Worm (Caenorhabditis elegans) whole organism, L3 larva: Measurements from ENCODE around the gene C44B12.3.

Source experiments
- R02D3.7 ChIP-seq: fragments of 150-350 bp; optimal IDR thresholded peaks from 2 replicates; lab custom pipeline; 2014; ENCODE audit warnings: missing biosample characterization, missing genetic modification characterization
- aly-2 ChIP-seq: fragments of 150-350 bp; optimal IDR thresholded peaks from 2 replicates; lab custom pipeline; 2014; ENCODE audit warnings: missing biosample characterization, missing genetic modification characterization
- ama-1 ChIP-seq: fragments of 150-350 bp; optimal IDR thresholded peaks from 2 replicates; lab custom pipeline; 2018
- ceh-16 ChIP-seq: sonication (generic microtip); optimal IDR thresholded peaks from 2 replicates; lab custom pipeline; 2017; ENCODE audit warnings: missing biosample characterization, missing genetic modification characterization
- ceh-9 ChIP-seq: sonication (generic microtip); optimal IDR thresholded peaks from 2 replicates; lab custom pipeline; 2018; ENCODE audit warnings: missing biosample characterization, missing genetic modification characterization
- daf-12 ChIP-seq: fragments of 150-350 bp; optimal IDR thresholded peaks from 2 replicates; lab custom pipeline; 2014; ENCODE audit warnings: missing biosample characterization, missing genetic modification reagents, missing genetic modification characterization
- egl-27 ChIP-seq: sonication (generic microtip); optimal IDR thresholded peaks from 4 replicates; lab custom pipeline; 2017; ENCODE audit warnings: missing biosample characterization, missing genetic modification reagents, missing genetic modification characterization
- egl-5 ChIP-seq: fragments of 150-350 bp; optimal IDR thresholded peaks from 2 replicates; lab custom pipeline; 2017; ENCODE audit warnings: missing biosample characterization, missing genetic modification reagents, missing genetic modification characterization, inconsistent platforms
- elt-2 ChIP-seq: sonication (generic microtip); optimal IDR thresholded peaks from 2 replicates; lab custom pipeline; 2016; ENCODE audit warnings: missing genetic modification reagents, mild to moderate bottlenecking, missing genetic modification characterization, missing compliant biosample characterization
- elt-3 ChIP-seq, 3 experiments: fragments of 150-350 bp in 1 of 3; sonication (generic microtip) in 2 of 3; optimal IDR thresholded peaks; 2 replicates in 2 of 3; 4 replicates in 1 of 3; lab custom pipeline; 2014 to 2017; ENCODE audit warnings: missing biosample characterization in 3 of 3, missing genetic modification characterization in 3 of 3
- eor-1 ChIP-seq, 2 experiments: fragments of 150-350 bp; optimal IDR thresholded peaks; 2 replicates each; lab custom pipeline; 2014 to 2018; ENCODE audit warnings: missing biosample characterization in 2 of 2, missing genetic modification characterization in 2 of 2
- fkh-10 ChIP-seq: sonication (generic microtip); optimal IDR thresholded peaks from 2 replicates; lab custom pipeline; 2017; ENCODE audit warnings: missing biosample characterization, missing genetic modification reagents, missing genetic modification characterization
- fos-1 ChIP-seq: fragments of 150-350 bp; optimal IDR thresholded peaks from 2 replicates; lab custom pipeline; 2014; ENCODE audit warnings: missing biosample characterization, missing genetic modification characterization
- hmg-11 ChIP-seq: sonication (generic microtip); optimal IDR thresholded peaks from 2 replicates; lab custom pipeline; 2016; ENCODE audit warnings: missing genetic modification characterization, missing compliant biosample characterization
- jun-1 ChIP-seq: fragments of 150-350 bp; optimal IDR thresholded peaks from 2 replicates; lab custom pipeline; 2014; ENCODE audit warnings: missing biosample characterization, missing genetic modification reagents, missing genetic modification characterization
- lin-15B ChIP-seq: fragments of 150-350 bp; optimal IDR thresholded peaks from 2 replicates; lab custom pipeline; 2014; ENCODE audit warnings: missing biosample characterization, missing genetic modification characterization
- lin-39 ChIP-seq: fragments of 150-350 bp; optimal IDR thresholded peaks from 2 replicates; lab custom pipeline; 2018; ENCODE audit warnings: missing biosample characterization, missing genetic modification reagents, missing genetic modification characterization
- lsy-12 ChIP-seq: sonication (generic microtip); optimal IDR thresholded peaks from 2 replicates; lab custom pipeline; 2016; ENCODE audit warnings: mild to moderate bottlenecking, missing genetic modification characterization, missing compliant biosample characterization
- mdl-1 ChIP-seq: fragments of 150-350 bp; optimal IDR thresholded peaks from 2 replicates; lab custom pipeline; 2014; ENCODE audit warnings: missing biosample characterization, missing genetic modification characterization
- mml-1 ChIP-seq: fragments of 150-350 bp; sonication (generic microtip); optimal IDR thresholded peaks from 3 replicates; lab custom pipeline; 2014; ENCODE audit warnings: missing biosample characterization, missing genetic modification characterization
- nfya-1 ChIP-seq: sonication (generic microtip); optimal IDR thresholded peaks from 2 replicates; lab custom pipeline; 2017; ENCODE audit warnings: missing genetic modification characterization, mild to moderate bottlenecking, missing compliant biosample characterization, antibody characterized with exemption, moderate library complexity; ENCODE audit not compliant: insufficient read depth
- nhr-11 ChIP-seq: fragments of 150-350 bp; optimal IDR thresholded peaks from 2 replicates; lab custom pipeline; 2014; ENCODE audit warnings: missing biosample characterization, missing genetic modification characterization
- nhr-12 ChIP-seq: fragments of 150-350 bp; optimal IDR thresholded peaks from 2 replicates; lab custom pipeline; 2014; ENCODE audit warnings: missing biosample characterization, missing genetic modification characterization
- nhr-23 ChIP-seq: fragments of 150-350 bp; optimal IDR thresholded peaks from 2 replicates; lab custom pipeline; 2014; ENCODE audit warnings: missing biosample characterization, missing genetic modification reagents, missing genetic modification characterization
- nhr-237 ChIP-seq: fragments of 150-350 bp; optimal IDR thresholded peaks from 2 replicates; lab custom pipeline; 2014; ENCODE audit warnings: missing biosample characterization, missing genetic modification characterization
- nhr-28 ChIP-seq: fragments of 150-350 bp; optimal IDR thresholded peaks from 2 replicates; lab custom pipeline; 2014; ENCODE audit warnings: missing biosample characterization, missing genetic modification characterization
- nhr-67 ChIP-seq: fragments of 150-350 bp; optimal IDR thresholded peaks from 2 replicates; lab custom pipeline; 2014; ENCODE audit warnings: missing biosample characterization, missing genetic modification characterization
- nhr-76 ChIP-seq: fragments of 150-350 bp; sonication (generic microtip); optimal IDR thresholded peaks from 5 replicates; lab custom pipeline; 2014; ENCODE audit warnings: missing biosample characterization, missing genetic modification characterization
- pha-4 ChIP-seq: fragments of 150-350 bp; optimal IDR thresholded peaks from 2 replicates; lab custom pipeline; 2014; ENCODE audit warnings: missing biosample characterization, missing genetic modification reagents, missing genetic modification characterization
- pqm-1 ChIP-seq: fragments of 150-350 bp; optimal IDR thresholded peaks from 2 replicates; lab custom pipeline; 2017; ENCODE audit warnings: missing biosample characterization, missing genetic modification characterization, inconsistent platforms
- skn-1 ChIP-seq: fragments of 150-350 bp; optimal IDR thresholded peaks from 2 replicates; lab custom pipeline; 2014; ENCODE audit warnings: missing biosample characterization, missing genetic modification characterization
- tbx-2 ChIP-seq: sonication (generic microtip); optimal IDR thresholded peaks from 2 replicates; lab custom pipeline; 2016; ENCODE audit warnings: mild to moderate bottlenecking, missing genetic modification characterization, missing compliant biosample characterization
- zag-1 ChIP-seq: fragments of 150-350 bp; optimal IDR thresholded peaks from 2 replicates; lab custom pipeline; 2014; ENCODE audit warnings: missing biosample characterization, missing genetic modification characterization
- ztf-4 ChIP-seq: fragments of 150-350 bp; optimal IDR thresholded peaks from 2 replicates; lab custom pipeline; 2014; ENCODE audit warnings: missing biosample characterization, missing genetic modification characterization

The C44B12.3 gene

ce11 chrIV:1124741-1125140 lies 20.2 kb downstream of the C44B12.3 start, which contains the start of gene perm-4:
TSS of gene perm-4 (minus strand) at chrIV:1125107.
- TF ChIP-seq elt-3 (tag; optimal IDR thresholded peaks at IDR 0.05; lab: Kevin White, UChicago): no peak
- TF ChIP-seq egl-27: no peak
- no peak for TF ChIP-seq nhr-67
- TF ChIP-seq ama-1 (lab: Kevin White, UChicago): no peak
- TF ChIP-seq nfya-1 (tag; lab: Kevin White, UChicago): no peak
- TF ChIP-seq mdl-1: no peak

- TF ChIP-seq egl-5 (no peak), daf-12 (no peak), pha-4 (tag; lab: Kevin White, UChicago) (no peak), nhr-11 (tag; lab: Kevin White, UChicago) (no peak), lin-15B (no peak), nhr-23 (tag; lab: Kevin White, UChicago) (no peak), nhr-237 (no peak), lin-39 (tag; lab: Kevin White, UChicago) (no peak), nhr-12 (tag; lab: Kevin White, UChicago) (no peak), tbx-2 (tag; lab: Kevin White, UChicago) (no peak), mml-1 (no peak), nhr-28 (tag; lab: Kevin White, UChicago) (no peak), R02D3.7 (tag; lab: Kevin White, UChicago) (no peak), nhr-76 (no peak), ceh-16 (no peak), elt-3 (tag; optimal IDR thresholded peaks at IDR 0.05; lab: Kevin White, UChicago) (no peak), zag-1 (tag; lab: Kevin White, UChicago) (no peak), skn-1 (tag; lab: Kevin White, UChicago) (no peak), jun-1 (no peak)
These were observed 21.9 kb downstream of the C44B12.3 start, which contains the start of gene perm-2 for ce11 chrIV:1126490-1126889. TSS of gene perm-2 (plus strand) at chrIV:1126790.

DNA sequence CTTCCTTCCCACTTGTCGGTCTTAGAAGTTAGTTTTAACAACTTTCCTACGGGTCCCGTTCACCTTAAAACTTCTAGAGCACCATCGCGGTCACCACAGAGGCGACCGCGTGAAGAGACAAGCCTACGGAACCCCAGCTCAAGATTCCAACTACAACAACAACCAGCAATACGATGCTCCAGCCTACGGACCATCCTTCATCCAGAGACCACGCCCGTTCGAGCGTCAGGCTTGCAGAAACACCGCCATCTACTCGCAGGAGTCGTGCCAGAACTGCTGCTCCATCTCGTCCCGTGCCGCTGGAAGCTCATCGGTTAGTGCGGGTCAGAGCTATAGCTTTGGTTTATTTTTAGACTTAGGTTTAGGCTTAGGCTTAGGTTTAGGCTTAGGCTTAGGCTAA lies 23.3 kb downstream of the C44B12.3 start:
- no peak for TF ChIP-seq ztf-4 (tag; lab: Kevin White, UChicago)
- TF ChIP-seq nhr-237: no peak
- TF ChIP-seq ceh-9 (tag; lab: Kevin White, UChicago): no peak
- no peak for TF ChIP-seq elt-2 (tag; lab: Kevin White, UChicago)
- TF ChIP-seq eor-1 (tag; optimal IDR thresholded peaks at IDR 0.05; lab: Kevin White, UChicago): no peak
- TF ChIP-seq nhr-28 (tag; lab: Kevin White, UChicago): no peak
- TF ChIP-seq mdl-1: no peak
- TF ChIP-seq nfya-1 (tag; lab: Kevin White, UChicago): no peak

ce11 chrIV:1136658-1137057 lies 32.1 kb downstream of the C44B12.3 start, which contains the start of gene C44B12.6:
TSS of gene C44B12.6 (minus strand) at chrIV:1136758.
- TF ChIP-seq lsy-12 (tag; lab: Kevin White, UChicago): no peak
- TF ChIP-seq hmg-11: no peak
- TF ChIP-seq ztf-4 (tag; lab: Kevin White, UChicago): no peak
- TF ChIP-seq fos-1 (tag; lab: Kevin White, UChicago): no peak
- no peak for TF ChIP-seq egl-27
- no peak for TF ChIP-seq aly-2 (tag; lab: Kevin White, UChicago)
- no peak for TF ChIP-seq nhr-237
- TF ChIP-seq fkh-10 (GFP tag; lab: Kevin White, UChicago): no peak
- no peak for TF ChIP-seq elt-3 (tag; optimal IDR thresholded peaks at IDR 0.05; lab: Kevin White, UChicago)
- no peak for TF ChIP-seq lin-39 (tag; lab: Kevin White, UChicago)
- TF ChIP-seq nhr-12 (tag; lab: Kevin White, UChicago): no peak
- no peak for TF ChIP-seq eor-1 (tag; optimal IDR thresholded peaks at IDR 0.05; lab: Kevin White, UChicago)
- no peak for TF ChIP-seq elt-2 (tag; lab: Kevin White, UChicago)
- no peak for TF ChIP-seq egl-5
- no peak for TF ChIP-seq R02D3.7 (tag; lab: Kevin White, UChicago)
- no peak for TF ChIP-seq mdl-1

ce11 chrIV:1147594-1147993 lies 43.0 kb downstream of the C44B12.3 start:
- TF ChIP-seq pha-4 (tag; lab: Kevin White, UChicago) (peak; percentile 60), mdl-1 (no peak), elt-2 (tag; lab: Kevin White, UChicago) (peak; percentile 90), pqm-1 (peak; percentile 92)
